Worm (Caenorhabditis elegans): ENCODE data around the gene srw-71.

DNA sequence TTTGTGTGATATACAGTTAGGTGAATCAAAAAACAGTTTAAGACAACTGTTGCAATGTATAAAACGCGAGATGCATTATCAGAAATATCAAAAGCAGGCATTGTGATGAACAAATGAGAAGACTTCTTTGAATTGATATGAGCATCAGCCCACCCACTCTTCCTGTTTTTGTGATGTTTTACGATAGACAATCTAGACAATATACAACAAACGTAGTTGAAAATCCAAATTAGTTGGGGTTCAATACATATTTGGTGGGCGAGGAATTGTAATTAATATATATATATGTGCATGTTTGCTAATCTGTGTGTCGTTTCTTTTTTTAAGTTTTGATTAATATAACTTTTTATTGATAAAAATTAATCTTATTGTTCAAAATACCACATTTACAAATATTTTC is 41.9 kb upstream of the srw-71 start, which contains the start of gene str-28:
- TF ChIP-seq ref-1 (GFP tag; conservative IDR thresholded peaks at IDR 0.05) (no peak), ztf-29 (GFP tag; IDR thresholded peaks at IDR 0.05) (no peak), flt-1 (GFP tag; IDR thresholded peaks at IDR 0.05) (no peak)

Measured in whole organism, midembryonic.